1 fruit fly cellular context compared by ENCODE assay signal in the genomic region with DNA sequence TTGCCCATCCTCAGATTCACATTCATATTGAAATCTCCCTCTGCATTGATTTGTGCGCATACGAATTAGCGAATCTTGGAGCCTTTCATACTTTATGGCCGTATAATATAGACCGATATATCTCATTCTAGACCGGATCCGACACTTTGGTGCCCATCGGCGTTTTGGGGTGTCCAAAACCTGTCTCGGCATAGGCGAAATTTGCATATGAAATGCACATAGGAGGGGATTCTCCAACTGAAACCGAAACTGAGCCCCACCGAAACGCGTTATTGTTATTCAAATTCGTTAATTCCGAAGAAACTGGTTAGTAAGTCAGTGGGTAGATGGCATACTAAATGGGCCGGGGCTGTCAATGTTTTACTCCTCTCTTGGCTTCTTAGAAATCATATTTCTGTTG.
TF ChIP-seq lines count a peak whose summit lies in the region.

No protein-coding gene starts in this region.

TF ChIP-seq in whole organism, embryonic, 481 proteins besides CTCF, POLR2A, EP300 and RAD21 (continued from another document):
- TF ChIP-seq abd-A (tag; optimal IDR thresholded peaks at IDR 0.05; lab: Kevin White, UChicago) (peak; percentile 95), CG10543 (GFP tag; optimal IDR thresholded peaks at IDR 0.05; lab: Kevin White, UChicago) (peak; percentile 3), rib (GFP tag; IDR thresholded peaks at IDR 0.05; lab: Robert Waterston, UW) (0 out of 2 replicates have a peak, but pooled peaks have one; percentile 49), sd (tag; optimal IDR thresholded peaks at IDR 0.05; lab: Kevin White, UChicago) (peak; percentile 60), HmgD (GFP tag; optimal IDR thresholded peaks at IDR 0.05; lab: Kevin White, UChicago) (no peak), Oli (tag; optimal IDR thresholded peaks at IDR 0.05; lab: Kevin White, UChicago) (no peak), Doc2 (GFP tag; IDR thresholded peaks at IDR 0.05; lab: Robert Waterston, UW) (no peak), jumu (GFP tag; optimal IDR thresholded peaks at IDR 0.05; lab: Kevin White, UChicago) (no peak), sna (GFP tag; IDR thresholded peaks at IDR 0.05; lab: Robert Waterston, UW; ENCODE audit: partially characterized antibody) (no peak), Lhr (GFP tag; optimal IDR thresholded peaks at IDR 0.05; lab: Kevin White, UChicago) (no peak), schlank (tag; optimal IDR thresholded peaks at IDR 0.05; lab: Kevin White, UChicago) (no peak), Atf6 (GFP tag; IDR thresholded peaks at IDR 0.05; lab: Robert Waterston, UW) (no peak), CG12155 (GFP tag; optimal IDR thresholded peaks at IDR 0.05; lab: Kevin White, UChicago) (no peak), Blimp-1 (GFP tag; optimal IDR thresholded peaks at IDR 0.05; lab: Kevin White, UChicago) (peak; percentile 82), CG1792 (GFP tag; optimal IDR thresholded peaks at IDR 0.05; lab: Kevin White, UChicago) (no peak), Med (GFP tag; lab: Kevin White, UChicago) (peak; percentile 15), sens-2 (GFP tag; IDR thresholded peaks at IDR 0.05; lab: Robert Waterston, UW) (no peak), kni (GFP tag; optimal IDR thresholded peaks at IDR 0.05; lab: Kevin White, UChicago) (peak; percentile 3), Mes4 (GFP tag; optimal IDR thresholded peaks at IDR 0.05; lab: Kevin White, UChicago) (no peak), CG5180 (GFP tag; optimal IDR thresholded peaks at IDR 0.05; lab: Kevin White, UChicago) (no peak), pzg (GFP tag; optimal IDR thresholded peaks at IDR 0.05; lab: Kevin White, UChicago) (no peak), pros (GFP tag; optimal IDR thresholded peaks at IDR 0.05; lab: Kevin White, UChicago) (no peak)
